Fruit fly (Drosophila melanogaster) whole organism, embryonic: ENCODE results near the gene CG31952.

Experiments
- Atf3 ChIP-seq: fragments of 200-800 bp; sonication (Bioruptor generic); optimal IDR thresholded peaks from 3 replicates; lab custom pipeline; 2016; ENCODE audit warnings: missing biosample characterization, missing genetic modification characterization
- Blimp-1 ChIP-seq: fragments of 200-800 bp; sonication (Bioruptor generic); optimal IDR thresholded peaks from 3 replicates; lab custom pipeline; 2018; ENCODE audit warnings: missing biosample characterization, missing genetic modification characterization, mild to moderate bottlenecking, moderate library complexity, missing genetic modification reagents
- CG11695 ChIP-seq: fragments of 200-800 bp; sonication (Bioruptor generic); IDR thresholded peaks from 3 replicates; pipeline ENCODE4 v1.3.6; 2022; ENCODE audit warnings: missing biosample characterization, missing genetic modification characterization
- CG11696 ChIP-seq: fragments of 200-800 bp; sonication (Bioruptor generic); IDR thresholded peaks from 2 replicates; pipeline ENCODE4 v1.3.6; 2022; ENCODE audit warnings: missing biosample characterization, missing genetic modification characterization
- CG12236 ChIP-seq: fragments of 200-800 bp; sonication (Bioruptor generic); optimal IDR thresholded peaks from 2 replicates; lab custom pipeline; 2016; ENCODE audit warnings: missing biosample characterization, missing genetic modification characterization
- CG1233 ChIP-seq: fragments of 200-800 bp; sonication (Bioruptor generic); optimal IDR thresholded peaks from 4 replicates; lab custom pipeline; 2018; ENCODE audit warnings: missing biosample characterization, mild to moderate bottlenecking, missing genetic modification characterization
- CG12744 ChIP-seq: fragments of 200-800 bp; sonication (Bioruptor generic); optimal IDR thresholded peaks from 2 replicates; lab custom pipeline; 2016; ENCODE audit warnings: missing biosample characterization, missing genetic modification characterization
- CG12769 ChIP-seq: fragments of 200-800 bp; sonication (Bioruptor generic); optimal IDR thresholded peaks from 2 replicates; lab custom pipeline; 2019; ENCODE audit warnings: missing biosample characterization, mild to moderate bottlenecking, missing genetic modification characterization, moderate library complexity
- CG12942 ChIP-seq: fragments of 200-800 bp; sonication (Bioruptor generic); optimal IDR thresholded peaks from 3 replicates; lab custom pipeline; 2016; ENCODE audit warnings: missing biosample characterization, missing genetic modification characterization
- CG14441 ChIP-seq: fragments of 200-800 bp; sonication (Bioruptor generic); IDR thresholded peaks from 2 replicates; pipeline ENCODE4 v1.3.6; 2022; ENCODE audit warnings: missing biosample characterization, missing genetic modification characterization
- CG17385 ChIP-seq: fragments of 200-800 bp; sonication (Bioruptor generic); optimal IDR thresholded peaks from 3 replicates; lab custom pipeline; 2018; ENCODE audit warnings: missing biosample characterization, mild to moderate bottlenecking, missing genetic modification characterization
- CG2116 ChIP-seq: fragments of 200-800 bp; sonication (Bioruptor generic); optimal IDR thresholded peaks from 3 replicates; lab custom pipeline; 2018; ENCODE audit warnings: missing biosample characterization, mild to moderate bottlenecking, missing genetic modification characterization
- CG31365 ChIP-seq: fragments of 200-800 bp; sonication (Bioruptor generic); optimal IDR thresholded peaks from 2 replicates; lab custom pipeline; 2018; ENCODE audit warnings: missing biosample characterization, mild to moderate bottlenecking, missing genetic modification characterization
- CG3281 ChIP-seq: fragments of 200-800 bp; sonication (Bioruptor generic); optimal IDR thresholded peaks from 3 replicates; lab custom pipeline; 2017; ENCODE audit warnings: missing biosample characterization, mild to moderate bottlenecking, missing genetic modification characterization
- CG3407 ChIP-seq: fragments of 200-800 bp; sonication (Bioruptor generic); optimal IDR thresholded peaks from 2 replicates; lab custom pipeline; 2018; ENCODE audit warnings: missing biosample characterization, mild to moderate bottlenecking, missing genetic modification characterization
- CG34376 ChIP-seq: fragments of 200-800 bp; sonication (Bioruptor generic); optimal IDR thresholded peaks from 2 replicates; lab custom pipeline; 2018; ENCODE audit warnings: missing biosample characterization, mild to moderate bottlenecking, missing genetic modification characterization
- CG3838 ChIP-seq: fragments of 200-800 bp; sonication (Bioruptor generic); optimal IDR thresholded peaks from 3 replicates; lab custom pipeline; 2016; ENCODE audit warnings: missing biosample characterization, missing genetic modification characterization
- CG5953 ChIP-seq: fragments of 200-800 bp; sonication (Bioruptor generic); IDR thresholded peaks from 2 replicates; pipeline ENCODE4 v1.3.6; 2022; ENCODE audit warnings: missing biosample characterization, missing genetic modification characterization
- CG6765 ChIP-seq: fragments of 200-800 bp; sonication (Bioruptor generic); optimal IDR thresholded peaks from 3 replicates; lab custom pipeline; 2017; ENCODE audit warnings: missing biosample characterization, mild to moderate bottlenecking, missing genetic modification characterization
- CG6813 ChIP-seq: fragments of 200-800 bp; sonication (Bioruptor generic); optimal IDR thresholded peaks from 2 replicates; lab custom pipeline; 2017; ENCODE audit warnings: missing biosample characterization, missing genetic modification characterization, mild to moderate bottlenecking, moderate library complexity, missing genetic modification reagents
- CG7987 ChIP-seq: fragments of 200-800 bp; sonication (Bioruptor generic); optimal IDR thresholded peaks from 2 replicates; lab custom pipeline; 2018; ENCODE audit warnings: missing biosample characterization, mild to moderate bottlenecking, missing genetic modification characterization, moderate library complexity
- CG8281 ChIP-seq: fragments of 200-800 bp; sonication (Bioruptor generic); optimal IDR thresholded peaks from 2 replicates; lab custom pipeline; 2018; ENCODE audit warnings: missing biosample characterization, mild to moderate bottlenecking, missing genetic modification characterization, moderate library complexity
- Ets65A ChIP-seq: fragments of 200-800 bp; sonication (Bioruptor generic); peaks from one replicate; lab custom pipeline; 2016; ENCODE audit warnings: missing biosample characterization, missing genetic modification characterization
- HLH54F ChIP-seq: fragments of 200-800 bp; sonication (Bioruptor generic); optimal IDR thresholded peaks from 3 replicates; lab custom pipeline; 2016; ENCODE audit warnings: missing biosample characterization, missing genetic modification characterization
- Hr78 ChIP-seq, 2 experiments: fragments of 200-800 bp in 1 of 2; fragments of >200 bp in 1 of 2; sonication (Bioruptor generic) in 1 of 2; optimal IDR thresholded peaks; 2 replicates each; lab custom pipeline; 2017 to 2019; ENCODE audit warnings: missing biosample characterization in 2 of 2, missing genetic modification characterization in 2 of 2, mild to moderate bottlenecking in 1 of 2, moderate library complexity in 1 of 2
- Jarid2 ChIP-seq: fragments of 200-800 bp; sonication (Bioruptor generic); optimal IDR thresholded peaks from 3 replicates; lab custom pipeline; 2017; ENCODE audit warnings: mild to moderate bottlenecking, missing biosample characterization, missing genetic modification reagents, missing genetic modification characterization
- MBD-R2 ChIP-seq: fragments of 200-800 bp; sonication (Bioruptor generic); IDR thresholded peaks from 2 replicates; pipeline ENCODE4 v1.3.6; 2022; ENCODE audit warnings: missing biosample characterization, missing genetic modification characterization
- NC2β ChIP-seq: fragments of 200-800 bp; sonication (Bioruptor generic); optimal IDR thresholded peaks from 2 replicates; lab custom pipeline; 2016; ENCODE audit warnings: missing biosample characterization, missing genetic modification characterization
- Rx ChIP-seq: fragments of 200-800 bp; sonication (Bioruptor generic); IDR thresholded peaks from 2 replicates; pipeline ENCODE4 v1.3.6; 2022; ENCODE audit warnings: missing biosample characterization, missing genetic modification characterization
- Sox102F ChIP-seq: fragments of 200-800 bp; sonication (Bioruptor generic); optimal IDR thresholded peaks from 2 replicates; lab custom pipeline; 2018; ENCODE audit warnings: missing biosample characterization, mild to moderate bottlenecking, missing genetic modification characterization, moderate library complexity
- Usf ChIP-seq: fragments of 200-800 bp; sonication (Bioruptor generic); optimal IDR thresholded peaks from 2 replicates; lab custom pipeline; 2017; ENCODE audit warnings: missing genotype, missing biosample characterization, missing genetic modification characterization
- YL-1 ChIP-seq: fragments of 200-800 bp; sonication (Bioruptor generic); optimal IDR thresholded peaks from 3 replicates; lab custom pipeline; 2017; ENCODE audit warnings: missing biosample characterization, mild to moderate bottlenecking, missing genetic modification characterization
- amos ChIP-seq: fragments of 200-800 bp; sonication (Bioruptor generic); IDR thresholded peaks from 2 replicates; pipeline ENCODE4 v1.3.6; 2022; ENCODE audit warnings: missing biosample characterization, missing genetic modification characterization; ENCODE audit not compliant: partially characterized antibody
- ase ChIP-seq: fragments of 200-800 bp; sonication (Bioruptor generic); IDR thresholded peaks from 3 replicates; pipeline ENCODE4 v1.3.6; 2022; ENCODE audit warnings: missing biosample characterization, missing genetic modification characterization
- bcd ChIP-seq: fragments of 200-800 bp; sonication (Bioruptor generic); optimal IDR thresholded peaks from 2 replicates; lab custom pipeline; 2017; ENCODE audit warnings: missing biosample characterization, mild to moderate bottlenecking, missing genetic modification characterization
- cato ChIP-seq: fragments of 200-800 bp; sonication (Bioruptor generic); optimal IDR thresholded peaks from 2 replicates; lab custom pipeline; 2016; ENCODE audit warnings: missing biosample characterization, missing genetic modification characterization, borderline replicate concordance
- chinmo ChIP-seq: fragments of 200-800 bp; sonication (Bioruptor generic); IDR thresholded peaks from 4 replicates; pipeline ENCODE4 v1.3.6; 2022; ENCODE audit warnings: missing biosample characterization, missing genetic modification characterization; ENCODE audit not compliant: partially characterized antibody
- ci ChIP-seq: fragments of 200-800 bp; sonication (Bioruptor generic); IDR thresholded peaks from 3 replicates; pipeline ENCODE4 v1.3.6; 2022; ENCODE audit warnings: missing biosample characterization, missing genetic modification characterization
- crc ChIP-seq: fragments of 200-800 bp; sonication (Bioruptor generic); optimal IDR thresholded peaks from 2 replicates; lab custom pipeline; 2016; ENCODE audit warnings: missing biosample characterization, missing genetic modification characterization
- dati ChIP-seq: fragments of 200-800 bp; sonication (Bioruptor generic); IDR thresholded peaks from 2 replicates; pipeline ENCODE4 v1.3.6; 2022; ENCODE audit warnings: missing biosample characterization, missing genetic modification characterization
- dmrt11E ChIP-seq: fragments of 200-800 bp; sonication (Bioruptor generic); optimal IDR thresholded peaks from 3 replicates; lab custom pipeline; 2018; ENCODE audit warnings: missing biosample characterization, mild to moderate bottlenecking, missing genetic modification characterization, moderate library complexity
- emc ChIP-seq: fragments of 200-800 bp; sonication (Bioruptor generic); optimal IDR thresholded peaks from 2 replicates; lab custom pipeline; 2016; ENCODE audit warnings: missing biosample characterization, missing genetic modification characterization
- fru ChIP-seq: fragments of >200 bp; optimal IDR thresholded peaks from 2 replicates; lab custom pipeline; 2017
- ind ChIP-seq: fragments of 200-800 bp; sonication (Bioruptor generic); optimal IDR thresholded peaks from 3 replicates; lab custom pipeline; 2016; ENCODE audit warnings: missing biosample characterization, missing genetic modification characterization
- maf-S ChIP-seq: fragments of 200-800 bp; sonication (Bioruptor generic); optimal IDR thresholded peaks from 2 replicates; lab custom pipeline; 2016; ENCODE audit warnings: missing biosample characterization, missing genetic modification characterization
- pros ChIP-seq: fragments of 200-800 bp; sonication (Bioruptor generic); optimal IDR thresholded peaks from 3 replicates; lab custom pipeline; 2019; ENCODE audit warnings: missing biosample characterization, mild to moderate bottlenecking, missing genetic modification characterization, moderate library complexity
- ro ChIP-seq: fragments of 200-800 bp; sonication (Bioruptor generic); IDR thresholded peaks from 2 replicates; pipeline ENCODE4 v1.3.6; 2022; ENCODE audit warnings: missing biosample characterization, missing genetic modification characterization
- run ChIP-seq: fragments of 200-800 bp; sonication (Bioruptor generic); optimal IDR thresholded peaks from 3 replicates; lab custom pipeline; 2018; ENCODE audit warnings: missing biosample characterization, mild to moderate bottlenecking, missing genetic modification characterization
- sens ChIP-seq: fragments of 200-800 bp; sonication (Bioruptor generic); peaks from one replicate; lab custom pipeline; 2016; ENCODE audit warnings: missing biosample characterization, missing genetic modification characterization
- slp2 ChIP-seq: fragments of 200-800 bp; sonication (Bioruptor generic); optimal IDR thresholded peaks from 2 replicates; lab custom pipeline; 2016; ENCODE audit warnings: missing biosample characterization, missing genetic modification characterization
- tup ChIP-seq: fragments of 200-800 bp; sonication (Bioruptor generic); optimal IDR thresholded peaks from 2 replicates; lab custom pipeline; 2016; ENCODE audit warnings: missing biosample characterization, mild to moderate bottlenecking, missing genetic modification characterization, moderate library complexity
- zen ChIP-seq: fragments of 200-800 bp; sonication (Bioruptor generic); optimal IDR thresholded peaks from 3 replicates; lab custom pipeline; 2018; ENCODE audit warnings: missing biosample characterization, mild to moderate bottlenecking, missing genetic modification characterization, moderate library complexity
- zf30C ChIP-seq: fragments of 200-800 bp; sonication (Bioruptor generic); optimal IDR thresholded peaks from 3 replicates; lab custom pipeline; 2018; ENCODE audit warnings: missing biosample characterization, mild to moderate bottlenecking, missing genetic modification characterization

The CG31952 gene

DNA sequence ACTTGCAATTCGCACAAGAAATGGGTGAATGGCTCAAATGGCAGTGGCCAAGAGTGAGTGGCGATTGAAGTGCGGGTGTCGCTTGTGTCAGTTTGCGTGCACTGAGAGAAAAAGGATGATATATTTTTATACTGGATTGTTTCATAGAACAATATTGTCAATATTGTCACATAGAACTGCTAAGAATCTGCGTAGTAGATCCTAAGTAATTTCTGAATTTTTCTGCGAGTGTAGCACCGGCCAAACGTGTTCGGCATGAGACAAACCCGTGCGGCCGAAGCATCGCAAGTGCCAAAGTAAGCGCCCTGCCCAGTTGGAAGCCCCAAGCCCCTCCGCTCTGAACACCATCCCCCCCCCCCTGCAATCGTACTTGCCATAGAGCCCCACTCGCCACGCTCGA, 23.8 kb downstream of the CG31952 start (continued):
- TF ChIP-seq CG2116 (no peak), CG1233 (GFP tag; lab: Kevin White, UChicago) (peak; percentile 44), NC2β (GFP tag; lab: Kevin White, UChicago) (peak; percentile 40), CG34376 (no peak), CG11695 (peak; percentile 69; the same call in 2 of the 3 replicates), CG3838 (GFP tag; lab: Kevin White, UChicago) (no peak), amos (GFP tag; lab: Robert Waterston, UW) (no peak), slp2 (GFP tag; lab: Kevin White, UChicago) (peak; percentile 41), CG3407 (GFP tag; lab: Kevin White, UChicago) (peak; percentile 62), ase (GFP tag; lab: Robert Waterston, UW) (peak; percentile 81), emc (no peak), bcd (GFP tag; lab: Kevin White, UChicago) (peak; percentile 64), Hr78 (GFP tag; optimal IDR thresholded peaks at IDR 0.05; lab: Kevin White, UChicago) (no peak), CG12744 (no peak), YL-1 (GFP tag; lab: Kevin White, UChicago) (no peak), pros (GFP tag; lab: Kevin White, UChicago) (no peak), CG11696 (peak; percentile 48; the same call in 1 of the 2 replicates), run (tag; lab: Kevin White, UChicago) (no peak), Usf (no peak), ind (GFP tag; lab: Kevin White, UChicago) (peak; percentile 77), CG7987 (GFP tag; lab: Kevin White, UChicago) (peak; percentile 9), Rx (peak; percentile 82), Jarid2 (GFP tag; lab: Kevin White, UChicago) (peak; percentile 21), MBD-R2 (GFP tag; lab: Robert Waterston, UW) (no peak), crc (GFP tag; lab: Kevin White, UChicago) (peak; percentile 17), CG31365 (tag; lab: Kevin White, UChicago) (peak; percentile 28), CG6813 (peak; percentile 61), zen (no peak), chinmo (0 out of 4 replicates have a peak, but pooled peaks have one; percentile 30), dmrt11E (tag; lab: Kevin White, UChicago) (no peak), CG8281 (tag; lab: Kevin White, UChicago) (peak; percentile 37), cato (GFP tag; lab: Kevin White, UChicago) (peak; percentile 54), dati (peak; percentile 56; the same call in 1 of the 2 replicates), maf-S (GFP tag; lab: Kevin White, UChicago) (peak; percentile 35), CG3281 (peak; percentile 46), ro (GFP tag; lab: Robert Waterston, UW) (0 out of 2 replicates have a peak, but pooled peaks have one; percentile 30), Atf3 (peak; percentile 34), CG6765 (GFP tag; lab: Kevin White, UChicago) (no peak), fru (lab: Kevin White, UChicago) (no peak), CG12769 (tag; lab: Kevin White, UChicago) (peak; percentile 86), CG12942 (GFP tag; lab: Kevin White, UChicago) (peak; percentile 59)

DNA sequence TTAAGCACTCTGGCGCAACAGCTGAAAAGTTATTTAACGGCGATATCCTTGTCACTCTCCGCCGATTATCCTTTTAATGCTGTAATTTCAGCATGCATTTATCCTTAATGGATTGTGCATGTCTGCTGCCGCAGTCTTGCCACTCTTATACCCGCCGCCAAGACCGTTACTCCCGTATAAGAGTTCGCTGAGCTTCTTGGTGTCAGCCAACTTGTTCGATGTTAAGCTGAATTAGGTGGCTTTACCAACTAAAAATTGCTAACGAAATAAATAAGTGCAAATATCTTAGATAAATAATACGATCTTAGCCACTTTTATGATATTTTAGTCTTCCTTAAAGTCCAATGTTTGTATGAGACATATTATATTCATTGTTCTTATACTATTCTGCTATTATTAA, 24.7 kb downstream of the CG31952 start:
- TF ChIP-seq tup (no peak), Ets65A (peak; percentile 1), Sox102F (GFP tag; lab: Kevin White, UChicago) (no peak), CG12236 (GFP tag; lab: Kevin White, UChicago) (no peak), HLH54F (GFP tag; lab: Kevin White, UChicago) (no peak), CG5953 (no peak), sens (GFP tag; lab: Kevin White, UChicago) (peak; percentile 51), Blimp-1 (GFP tag; lab: Kevin White, UChicago) (no peak), fru (lab: Kevin White, UChicago) (no peak), CG12744 (no peak), CG17385 (GFP tag; lab: Kevin White, UChicago) (no peak), CG14441 (GFP tag; lab: Robert Waterston, UW) (no peak), zf30C (GFP tag; lab: Kevin White, UChicago) (no peak), ci (no peak)
